Worm (Caenorhabditis elegans) whole organism, early embryonic: ENCODE data around the gene abcx-1.

Source experiments
- ama-1 ChIP-seq: fragments of 150-350 bp; optimal IDR thresholded peaks from 2 replicates; lab custom pipeline; 2014
- flt-1 ChIP-seq: fragments of 200-800 bp; sonication (Bioruptor generic); IDR thresholded peaks from 2 replicates; pipeline ENCODE4 v1.3.6; 2022; ENCODE audit warnings: missing genetic modification characterization, missing compliant biosample characterization
- hmbx-1 ChIP-seq: sonication (generic microtip); optimal IDR thresholded peaks from 2 replicates; lab custom pipeline; 2016; ENCODE audit warnings: mild to moderate bottlenecking, missing genetic modification characterization, missing compliant biosample characterization
- hnd-1 ChIP-seq: sonication (generic microtip); optimal IDR thresholded peaks from 2 replicates; lab custom pipeline; 2016; ENCODE audit warnings: missing genetic modification characterization, missing compliant biosample characterization
- scrt-1 ChIP-seq: fragments of 200-800 bp; sonication (Bioruptor generic); IDR thresholded peaks from 2 replicates; pipeline ENCODE4 v1.3.6; 2022; ENCODE audit warnings: missing genetic modification characterization, missing compliant biosample characterization

DNA sequence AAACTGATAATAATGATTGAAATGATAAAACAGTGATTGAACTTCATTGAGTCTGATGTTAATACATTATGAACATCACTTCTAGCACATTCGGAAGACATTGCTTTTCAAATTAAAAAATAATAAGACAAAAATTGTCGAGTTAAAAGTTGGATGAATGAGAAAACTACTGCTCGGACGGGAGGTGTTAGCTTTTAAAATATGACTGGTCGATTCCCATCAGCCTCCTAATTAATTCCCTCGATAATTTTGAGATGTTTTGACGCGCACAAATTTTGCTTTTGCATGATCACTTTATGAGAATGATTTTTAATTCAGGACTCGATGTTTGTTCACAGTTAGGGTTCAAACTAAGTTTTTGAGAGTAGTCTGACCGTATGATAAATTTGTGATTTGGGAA, 41.7 kb downstream of the abcx-1 start, which contains the start of gene sra-28:
- TF ChIP-seq scrt-1 (GFP tag; lab: Robert Waterston, UW) (no peak), flt-1 (no peak), hmbx-1 (tag; lab: Kevin White, UChicago) (no peak), ama-1 (lab: Kevin White, UChicago) (no peak), hnd-1 (tag; lab: Kevin White, UChicago) (no peak)
